Worm (Caenorhabditis elegans) whole organism, L1 larva: ENCODE data around the gene C05D12.7.
A peak's percentile ranks its signal among the peaks of the same experiment; 100 is the strongest.

ENCODE experiments used
- Y116A8C.19 ChIP-seq: sonication (generic microtip); optimal IDR thresholded peaks from 2 replicates; lab custom pipeline; 2016; ENCODE audit warnings: missing compliant biosample characterization, missing genetic modification characterization, borderline replicate concordance
- ama-1 ChIP-seq: fragments of 150-350 bp; optimal IDR thresholded peaks from 2 replicates; lab custom pipeline; 2014
- dpl-1 ChIP-seq, 3 experiments: fragments of 150-350 bp in 2 of 3; sonication (generic microtip) in 1 of 3; optimal IDR thresholded peaks; 2 replicates each; lab custom pipeline; 2014 to 2017; ENCODE audit warnings: missing biosample characterization in 3 of 3, missing genetic modification characterization in 3 of 3, missing genetic modification reagents in 3 of 3
- efl-1 ChIP-seq, 4 experiments: fragments of 150-350 bp; optimal IDR thresholded peaks in 3 of 4; peaks in 1 of 4; 1 replicate in 1 of 4; 2 replicates in 3 of 4; lab custom pipeline; 2014; ENCODE audit warnings: missing biosample characterization in 2 of 4, missing genetic modification characterization in 2 of 4, missing genetic modification reagents in 2 of 4
- egl-27 ChIP-seq, 2 experiments: fragments of 150-350 bp in 1 of 2; sonication (generic microtip); optimal IDR thresholded peaks; 3 replicates each; lab custom pipeline; 2017 to 2018; ENCODE audit warnings: missing biosample characterization in 2 of 2, missing genetic modification characterization in 2 of 2, missing genetic modification reagents in 2 of 2
- grh-1 ChIP-seq: fragments of 200-800 bp; sonication (Bioruptor generic); IDR thresholded peaks from 2 replicates; pipeline ENCODE4 v1.3.6; 2022; ENCODE audit warnings: missing genetic modification reagents, missing genetic modification characterization, missing compliant biosample characterization
- nhr-12 ChIP-seq: sonication (generic microtip); optimal IDR thresholded peaks from 2 replicates; lab custom pipeline; 2017; ENCODE audit warnings: missing biosample characterization, missing genetic modification characterization
- nhr-19 ChIP-seq: fragments of 200-800 bp; sonication (Bioruptor generic); conservative IDR thresholded peaks from 2 replicates; pipeline ENCODE4 v1.3.6; 2022; ENCODE audit warnings: missing genetic modification characterization, missing compliant biosample characterization
- nhr-28 ChIP-seq: fragments of 150-350 bp; optimal IDR thresholded peaks from 2 replicates; lab custom pipeline; 2014; ENCODE audit warnings: missing biosample characterization, missing genetic modification characterization
- unc-62 ChIP-seq: fragments of 150-350 bp; optimal IDR thresholded peaks from 2 replicates; lab custom pipeline; 2014; ENCODE audit warnings: missing biosample characterization, missing genetic modification reagents, missing genetic modification characterization

The C05D12.7 gene

DNA sequence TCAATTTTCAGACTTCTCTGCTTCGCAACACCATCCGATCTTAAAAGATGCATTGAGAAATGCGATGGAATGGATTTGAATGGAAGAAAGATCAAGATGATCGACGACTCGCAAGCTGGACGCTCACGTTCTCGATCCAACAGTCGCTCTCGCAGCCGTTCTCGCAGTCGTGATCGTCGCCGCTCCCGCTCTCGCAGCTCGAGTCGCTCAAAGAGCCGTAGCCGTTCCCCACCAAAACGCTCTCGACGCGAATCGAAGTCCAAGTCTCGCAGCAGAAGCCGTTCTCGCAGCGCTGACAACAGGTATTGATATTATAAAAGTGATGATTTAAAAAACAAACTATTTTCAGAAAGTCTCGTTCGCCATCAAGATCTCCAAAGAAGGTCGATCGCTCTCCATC lies 45.3 kb downstream of the C05D12.7 start:
- TF ChIP-seq nhr-19 (GFP tag; lab: Robert Waterston, UW), result no peak
- 0 out of 2 replicates have a peak, but pooled peaks have one; percentile 6 for TF ChIP-seq grh-1

DNA sequence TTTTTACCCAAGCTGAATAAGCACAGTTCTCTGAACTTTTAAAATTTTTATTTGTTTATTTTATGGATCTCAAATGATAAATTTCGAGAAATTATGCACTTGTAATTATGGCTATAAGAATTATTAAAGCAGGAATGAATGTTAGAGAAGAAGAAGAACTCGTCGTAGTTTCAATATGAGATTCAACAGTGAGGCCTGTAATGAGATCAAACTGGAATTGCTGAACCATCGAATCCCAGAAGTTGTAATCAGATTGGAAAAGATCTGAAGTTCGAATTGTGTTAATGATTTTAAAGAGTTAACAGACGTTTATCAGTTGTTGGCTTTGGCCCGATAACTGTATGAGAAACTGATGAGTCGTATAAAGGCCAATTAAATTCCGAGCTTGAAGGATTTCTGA lies 45.8 kb downstream of the C05D12.7 start:
- TF ChIP-seq ama-1 (no peak), Y116A8C.19 (tag; lab: Kevin White, UChicago) (no peak), nhr-28 (tag; lab: Kevin White, UChicago) (no peak), unc-62 (GFP tag; lab: Kevin White, UChicago) (no peak), dpl-1 (GFP tag; optimal IDR thresholded peaks at IDR 0.05; lab: Kevin White, UChicago) (no peak)

DNA sequence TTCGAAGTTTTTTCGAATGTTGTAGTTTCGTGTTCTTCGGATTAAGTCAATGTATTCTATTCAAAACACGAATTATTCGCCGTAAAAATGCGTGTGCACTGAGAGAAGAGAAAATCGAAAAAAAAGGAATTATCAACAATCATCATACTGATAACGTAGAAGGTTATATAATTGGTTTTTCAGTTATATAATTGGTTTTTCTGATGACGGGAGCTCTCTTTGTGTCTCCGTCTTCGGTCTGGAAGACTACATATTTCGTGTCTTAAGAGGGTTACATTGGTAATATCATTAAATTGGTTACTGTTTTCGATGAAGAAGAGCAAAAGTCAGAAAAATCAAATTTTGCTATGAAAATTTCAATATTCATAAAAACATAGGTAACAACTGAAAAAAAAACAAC lies 50.0 kb downstream of the C05D12.7 start:
- TF ChIP-seq egl-27 (tag; optimal IDR thresholded peaks at IDR 0.05; lab: Kevin White, UChicago) (no peak), nhr-12 (tag; lab: Kevin White, UChicago) (no peak), efl-1 (optimal IDR thresholded peaks at IDR 0.05; lab: Kevin White, UChicago) (no peak), efl-1 (GFP tag; optimal IDR thresholded peaks at IDR 0.05 in 1 of 2; lab: Kevin White, UChicago) (peak in 1 of 2 experiments; percentile 38)
